Worm (Caenorhabditis elegans): Measurements from ENCODE around the gene C01G10.7.

C01G10.7 gene

ce11 chrV:15127413-15127812, 41.9 kb downstream of the C01G10.7 start, which contains the start of gene srj-27:
Gene srj-27, minus strand, starts transcription at chrV:15127513.
- TF ChIP-seq ztf-29 (GFP tag; IDR thresholded peaks at IDR 0.05) (no peak), ztf-23 (GFP tag; IDR thresholded peaks at IDR 0.05) (no peak), cog-1 (tag; optimal IDR thresholded peaks at IDR 0.05) (no peak), flt-1 (GFP tag; IDR thresholded peaks at IDR 0.05) (no peak), ref-1 (GFP tag; conservative IDR thresholded peaks at IDR 0.05) (no peak)

ce11 chrV:15127955-15128354, 42.4 kb downstream of the C01G10.7 start, which contains the start of gene srr-7:
Gene srr-7, plus strand, starts transcription at chrV:15128255.
- no peak for TF ChIP-seq klf-2 (GFP tag; conservative IDR thresholded peaks at IDR 0.05)
- no peak for TF ChIP-seq cog-1 (tag; optimal IDR thresholded peaks at IDR 0.05)
- TF ChIP-seq ref-1 (GFP tag; conservative IDR thresholded peaks at IDR 0.05): no peak
- no peak for TF ChIP-seq ztf-23 (GFP tag; IDR thresholded peaks at IDR 0.05)
- no peak for TF ChIP-seq ztf-29 (GFP tag; IDR thresholded peaks at IDR 0.05)
- TF ChIP-seq T22C8.4 (GFP tag; IDR thresholded peaks at IDR 0.05): no peak
- no peak for TF ChIP-seq med-1 (GFP tag; optimal IDR thresholded peaks at IDR 0.05; ENCODE audit: insufficient read depth)
- no peak for TF ChIP-seq tab-1 (GFP tag; IDR thresholded peaks at IDR 0.05)
- no peak for TF ChIP-seq flt-1 (GFP tag; IDR thresholded peaks at IDR 0.05)

- TF ChIP-seq ztf-29 (GFP tag; IDR thresholded peaks at IDR 0.05): no peak
- no peak for TF ChIP-seq tab-1 (GFP tag; IDR thresholded peaks at IDR 0.05)
- TF ChIP-seq cog-1 (tag; optimal IDR thresholded peaks at IDR 0.05): no peak
- TF ChIP-seq klf-2 (GFP tag; conservative IDR thresholded peaks at IDR 0.05): no peak
- TF ChIP-seq ztf-23 (GFP tag; IDR thresholded peaks at IDR 0.05): no peak
- TF ChIP-seq flt-1 (GFP tag; IDR thresholded peaks at IDR 0.05): no peak
- no peak for TF ChIP-seq T22C8.4 (GFP tag; IDR thresholded peaks at IDR 0.05)
- TF ChIP-seq ref-1 (GFP tag; conservative IDR thresholded peaks at IDR 0.05): no peak
- no peak for TF ChIP-seq med-1 (GFP tag; optimal IDR thresholded peaks at IDR 0.05; ENCODE audit: insufficient read depth)
Observed at ce11 chrV:15132423-15132822, 46.9 kb downstream of the C01G10.7 start, which contains the start of gene str-171. Gene str-171, minus strand, starts transcription at chrV:15132523.

ce11 chrV:15133812-15134211, 48.3 kb downstream of the C01G10.7 start:
- no peak for TF ChIP-seq ztf-23 (GFP tag; IDR thresholded peaks at IDR 0.05)

All from whole organism, midembryonic.